Fruit fly (Drosophila melanogaster) whole organism, prepupa: ENCODE data around the gene VhaAC39-2.

Experiments used
- CG11762 ChIP-seq: fragments of 200-800 bp; sonication (Bioruptor generic); optimal IDR thresholded peaks from 3 replicates; lab custom pipeline; 2016; ENCODE audit warnings: missing biosample characterization, missing genetic modification characterization; ENCODE audit not compliant: insufficient read depth
- CG1621 ChIP-seq: fragments of 200-800 bp; sonication (Bioruptor generic); optimal IDR thresholded peaks from 3 replicates; lab custom pipeline; 2018; ENCODE audit warnings: missing biosample characterization, mild to moderate bottlenecking, missing genetic modification characterization
- CG31627 ChIP-seq: fragments of 200-800 bp; sonication (Bioruptor generic); optimal IDR thresholded peaks from 3 replicates; lab custom pipeline; 2016; ENCODE audit warnings: missing biosample characterization, missing genetic modification characterization
- CG6276 ChIP-seq: fragments of 200-800 bp; sonication (Bioruptor generic); optimal IDR thresholded peaks from 2 replicates; lab custom pipeline; 2017; ENCODE audit warnings: missing biosample characterization, mild to moderate bottlenecking, missing genetic modification characterization
- CG6854 ChIP-seq: fragments of 200-800 bp; sonication (Bioruptor generic); optimal IDR thresholded peaks from 2 replicates; lab custom pipeline; 2017; ENCODE audit warnings: missing biosample characterization, mild to moderate bottlenecking, missing genetic modification characterization
- CG9139 ChIP-seq: fragments of 200-800 bp; sonication (Bioruptor generic); optimal IDR thresholded peaks from 3 replicates; lab custom pipeline; 2017; ENCODE audit warnings: missing biosample characterization, mild to moderate bottlenecking, missing genetic modification characterization
- Hr39 ChIP-seq: fragments of 200-800 bp; sonication (Bioruptor generic); optimal IDR thresholded peaks from 2 replicates; lab custom pipeline; 2016; ENCODE audit warnings: missing biosample characterization, missing genetic modification characterization
- Lpt ChIP-seq: fragments of 200-800 bp; sonication (Bioruptor generic); optimal IDR thresholded peaks from 3 replicates; lab custom pipeline; 2016; ENCODE audit warnings: missing biosample characterization, missing genetic modification characterization
- dsx ChIP-seq: fragments of 200-800 bp; optimal IDR thresholded peaks from 3 replicates; lab custom pipeline; 2019; ENCODE audit warnings: missing biosample characterization, mild to moderate bottlenecking, missing genetic modification characterization, moderate library complexity; ENCODE audit not compliant: poor library complexity, severe bottlenecking
- eg ChIP-seq: fragments of 200-800 bp; sonication (Bioruptor generic); IDR thresholded peaks from 3 replicates; pipeline ENCODE4 v1.3.6; 2022; ENCODE audit warnings: missing biosample characterization, missing genetic modification characterization
- fd85E ChIP-seq: fragments of 200-800 bp; sonication (Bioruptor generic); optimal IDR thresholded peaks from 3 replicates; lab custom pipeline; 2016; ENCODE audit warnings: missing biosample characterization, missing genetic modification characterization
- lz ChIP-seq: fragments of 200-800 bp; sonication (Bioruptor generic); optimal IDR thresholded peaks from 3 replicates; lab custom pipeline; 2016; ENCODE audit warnings: missing biosample characterization, missing genetic modification characterization

DNA sequence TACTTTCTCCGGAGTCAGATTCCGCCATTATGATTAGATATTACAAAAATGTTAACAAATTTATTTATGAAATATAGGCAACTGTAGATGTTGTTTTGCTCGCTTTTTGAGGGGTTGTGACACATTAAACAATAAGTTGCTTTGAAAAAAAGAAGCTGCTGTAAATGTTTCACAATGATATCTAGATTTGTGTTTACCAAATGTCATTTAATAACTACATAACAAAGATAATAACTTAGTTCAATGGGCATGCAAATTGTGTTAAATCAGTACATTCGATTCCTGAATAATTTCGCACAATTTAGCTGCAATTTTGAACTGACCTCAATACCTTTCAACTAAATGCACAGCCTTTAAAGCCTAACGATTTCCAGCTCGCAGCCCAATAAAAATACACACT, 44.8 kb upstream of the VhaAC39-2 start, which contains the start of gene fzo:
- TF ChIP-seq CG6276 = no peak
- no peak for TF ChIP-seq eg
- no peak for TF ChIP-seq CG31627
- no peak for TF ChIP-seq CG11762 (GFP tag; lab: Kevin White, UChicago)
- TF ChIP-seq CG6854 (GFP tag; lab: Kevin White, UChicago) = no peak
- TF ChIP-seq CG1621 (tag; lab: Kevin White, UChicago) = no peak
- TF ChIP-seq CG9139 (GFP tag; lab: Kevin White, UChicago) = no peak
- TF ChIP-seq dsx = no peak
- no peak for TF ChIP-seq Hr39 (GFP tag; lab: Kevin White, UChicago)
- TF ChIP-seq fd85E (GFP tag; lab: Kevin White, UChicago) = no peak
- no peak for TF ChIP-seq Lpt (GFP tag; lab: Kevin White, UChicago)
- TF ChIP-seq lz (GFP tag; lab: Kevin White, UChicago) = no peak
